Worm (Caenorhabditis elegans) whole organism, mixed stage, embryonic: Measurements from ENCODE around the gene lin-3.

Source experiments
- elt-1 ChIP-seq: sonication (generic microtip); optimal IDR thresholded peaks from 2 replicates; lab custom pipeline; 2017; ENCODE audit warnings: missing genetic modification characterization, mild to moderate bottlenecking, missing compliant biosample characterization, antibody characterized with exemption, moderate library complexity, borderline replicate concordance; ENCODE audit not compliant: insufficient read depth
- flh-1 ChIP-seq: fragments of 200-800 bp; sonication (Bioruptor generic); optimal IDR thresholded peaks from 2 replicates; lab custom pipeline; 2018; ENCODE audit warnings: mild to moderate bottlenecking, missing genetic modification characterization, moderate library complexity, missing compliant biosample characterization
- lin-13 ChIP-seq: fragments of 150-350 bp; optimal IDR thresholded peaks from 2 replicates; lab custom pipeline; 2014; ENCODE audit warnings: missing biosample characterization, missing genetic modification characterization
- nhr-76 ChIP-seq: sonication (generic microtip); optimal IDR thresholded peaks from 2 replicates; lab custom pipeline; 2017; ENCODE audit warnings: missing biosample characterization, missing genetic modification characterization
- snpc-4 ChIP-seq: fragments of 150-350 bp; optimal IDR thresholded peaks from 2 replicates; lab custom pipeline; 2014; ENCODE audit warnings: missing biosample characterization, missing genetic modification characterization
- sptf-1 ChIP-seq: sonication (generic microtip); optimal IDR thresholded peaks from 2 replicates; lab custom pipeline; 2017; ENCODE audit warnings: mild to moderate bottlenecking, missing genetic modification characterization, moderate library complexity, missing compliant biosample characterization
- unc-62 ChIP-seq: fragments of 150-350 bp; optimal IDR thresholded peaks from 2 replicates; lab custom pipeline; 2014; ENCODE audit warnings: missing biosample characterization, missing genetic modification reagents, missing genetic modification characterization

DNA sequence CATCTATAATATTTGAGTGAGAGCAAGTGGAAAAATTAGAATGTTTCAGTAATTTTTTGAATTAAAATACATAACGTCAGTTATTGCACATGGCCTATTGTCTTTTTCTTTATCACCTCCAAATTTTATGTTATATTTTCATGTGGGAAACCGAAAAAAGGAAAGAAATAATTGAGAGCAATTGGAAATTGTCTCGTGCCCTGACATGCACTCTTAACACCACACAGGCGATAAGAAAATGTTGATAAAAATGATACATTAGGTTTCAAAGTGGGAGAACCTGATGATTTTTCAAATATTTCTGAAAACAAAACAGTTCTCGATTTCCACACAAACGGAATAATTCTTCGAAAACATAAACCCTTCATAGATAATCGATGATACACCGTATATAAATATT, 38.2 kb upstream of the lin-3 start, which contains the start of gene F13H10.3:
- TF ChIP-seq unc-62 (GFP tag; lab: Kevin White, UChicago) (no peak), flh-1 (GFP tag; lab: Kevin White, UChicago) (no peak), lin-13 (no peak), snpc-4 (tag; lab: Kevin White, UChicago) (no peak), elt-1 (tag; lab: Kevin White, UChicago) (no peak), sptf-1 (tag; lab: Kevin White, UChicago) (no peak), nhr-76 (tag; lab: Kevin White, UChicago) (no peak)
